Fruit fly (Drosophila melanogaster) whole organism, embryonic: ENCODE measurements around the gene CanB.

Experiments used
- Bdp1 ChIP-seq: fragments of 200-800 bp; sonication (Bioruptor generic); optimal IDR thresholded peaks from 3 replicates; lab custom pipeline; 2016; ENCODE audit warnings: missing biosample characterization, missing genetic modification characterization
- Bteb2 ChIP-seq: fragments of 200-800 bp; sonication (Bioruptor generic); optimal IDR thresholded peaks from 2 replicates; lab custom pipeline; 2016; ENCODE audit warnings: missing biosample characterization, missing genetic modification characterization
- CG10209 ChIP-seq: fragments of 200-800 bp; sonication (Bioruptor generic); optimal IDR thresholded peaks from 3 replicates; lab custom pipeline; 2017; ENCODE audit warnings: missing biosample characterization, mild to moderate bottlenecking, missing genetic modification characterization, missing genetic modification reagents
- CG10366 ChIP-seq: fragments of 200-800 bp; sonication (Bioruptor generic); IDR thresholded peaks from 2 replicates; pipeline ENCODE4 v1.3.6; 2022; ENCODE audit warnings: missing biosample characterization, missing genetic modification characterization
- CG11247 ChIP-seq: fragments of 200-800 bp; sonication (Bioruptor generic); IDR thresholded peaks from 2 replicates; pipeline ENCODE4 v1.3.6; 2022; ENCODE audit warnings: missing biosample characterization, missing genetic modification characterization
- CG11504 ChIP-seq: fragments of 200-800 bp; sonication (Bioruptor generic); optimal IDR thresholded peaks from 3 replicates; lab custom pipeline; 2019; ENCODE audit warnings: missing biosample characterization, mild to moderate bottlenecking, missing genetic modification characterization, moderate library complexity
- CG12659 ChIP-seq: fragments of 200-800 bp; sonication (Bioruptor generic); optimal IDR thresholded peaks from 3 replicates; lab custom pipeline; 2017; ENCODE audit warnings: mild to moderate bottlenecking, missing biosample characterization, missing genetic modification reagents, missing genetic modification characterization
- CG12769 ChIP-seq: fragments of 200-800 bp; sonication (Bioruptor generic); optimal IDR thresholded peaks from 2 replicates; lab custom pipeline; 2019; ENCODE audit warnings: missing biosample characterization, mild to moderate bottlenecking, missing genetic modification characterization, moderate library complexity
- CG13624 ChIP-seq: fragments of 200-800 bp; sonication (Bioruptor generic); optimal IDR thresholded peaks from 2 replicates; lab custom pipeline; 2016; ENCODE audit warnings: missing biosample characterization, missing genetic modification characterization
- CG31441 ChIP-seq: fragments of 200-800 bp; sonication (Bioruptor generic); IDR thresholded peaks from 2 replicates; pipeline ENCODE4 v1.3.6; 2022; ENCODE audit warnings: missing biosample characterization, missing genetic modification characterization
- CG33557 ChIP-seq: fragments of 200-800 bp; sonication (Bioruptor generic); optimal IDR thresholded peaks from 2 replicates; lab custom pipeline; 2019; ENCODE audit warnings: missing biosample characterization, mild to moderate bottlenecking, missing genetic modification characterization, moderate library complexity
- CG34376 ChIP-seq: fragments of 200-800 bp; sonication (Bioruptor generic); optimal IDR thresholded peaks from 2 replicates; lab custom pipeline; 2018; ENCODE audit warnings: missing biosample characterization, mild to moderate bottlenecking, missing genetic modification characterization
- CG5180 ChIP-seq: fragments of 200-800 bp; sonication (Bioruptor generic); optimal IDR thresholded peaks from 3 replicates; lab custom pipeline; 2017; ENCODE audit warnings: missing biosample characterization, missing genetic modification characterization, mild to moderate bottlenecking, moderate library complexity, missing genetic modification reagents
- CG5245 ChIP-seq: fragments of 200-800 bp; sonication (Bioruptor generic); optimal IDR thresholded peaks from 3 replicates; lab custom pipeline; 2016; ENCODE audit warnings: missing biosample characterization, missing genetic modification characterization
- CG5953 ChIP-seq: fragments of 200-800 bp; sonication (Bioruptor generic); IDR thresholded peaks from 2 replicates; pipeline ENCODE4 v1.3.6; 2022; ENCODE audit warnings: missing biosample characterization, missing genetic modification characterization
- CG6683 ChIP-seq: fragments of 200-800 bp; sonication (Bioruptor generic); optimal IDR thresholded peaks from 2 replicates; lab custom pipeline; 2017; ENCODE audit warnings: missing biosample characterization, mild to moderate bottlenecking, missing genetic modification characterization, missing genetic modification reagents
- CG8089 ChIP-seq: fragments of 200-800 bp; sonication (Bioruptor generic); optimal IDR thresholded peaks from 3 replicates; lab custom pipeline; 2016; ENCODE audit warnings: missing biosample characterization, missing genetic modification characterization
- CG8478 ChIP-seq: fragments of >200 bp; optimal IDR thresholded peaks from 2 replicates; lab custom pipeline; 2018
- CG9876 ChIP-seq: fragments of 200-800 bp; sonication (Bioruptor generic); optimal IDR thresholded peaks from 2 replicates; lab custom pipeline; 2016; ENCODE audit warnings: missing biosample characterization, missing genetic modification characterization
- Camta ChIP-seq: fragments of 200-800 bp; sonication (Bioruptor generic); optimal IDR thresholded peaks from 2 replicates; lab custom pipeline; 2016; ENCODE audit warnings: missing biosample characterization, missing genetic modification characterization
- CrebB ChIP-seq: fragments of 200-800 bp; sonication (Bioruptor generic); optimal IDR thresholded peaks from 3 replicates; lab custom pipeline; 2018; ENCODE audit warnings: missing biosample characterization, mild to moderate bottlenecking, missing genetic modification characterization
- Dek ChIP-seq: fragments of 200-800 bp; sonication (Bioruptor generic); optimal IDR thresholded peaks from 3 replicates; lab custom pipeline; 2019; ENCODE audit warnings: missing biosample characterization, mild to moderate bottlenecking, missing genetic modification characterization, moderate library complexity
- Dfd ChIP-seq, 2 experiments: fragments of >200 bp; optimal IDR thresholded peaks; 2 replicates each; lab custom pipeline; 2017; ENCODE audit warnings: missing biosample characterization in 2 of 2, missing genetic modification characterization in 2 of 2
- HLH4C ChIP-seq: fragments of 200-800 bp; sonication (Bioruptor generic); IDR thresholded peaks from 3 replicates; pipeline ENCODE4 v1.3.6; 2022; ENCODE audit warnings: missing biosample characterization, missing genetic modification characterization; ENCODE audit not compliant: partially characterized antibody
- HLH54F ChIP-seq: fragments of 200-800 bp; sonication (Bioruptor generic); optimal IDR thresholded peaks from 3 replicates; lab custom pipeline; 2016; ENCODE audit warnings: missing biosample characterization, missing genetic modification characterization
- Hr39 ChIP-seq: fragments of >200 bp; optimal IDR thresholded peaks from 2 replicates; lab custom pipeline; 2017
- MBD-R2 ChIP-seq: fragments of 200-800 bp; sonication (Bioruptor generic); IDR thresholded peaks from 2 replicates; pipeline ENCODE4 v1.3.6; 2022; ENCODE audit warnings: missing biosample characterization, missing genetic modification characterization
- Med ChIP-seq: fragments of 200-800 bp; sonication (Bioruptor generic); peaks from one replicate; lab custom pipeline; 2016; ENCODE audit warnings: missing biosample characterization, missing genetic modification characterization, mild to moderate bottlenecking, inconsistent platforms, moderate library complexity
- Meics ChIP-seq: fragments of 200-800 bp; sonication (Bioruptor generic); optimal IDR thresholded peaks from 2 replicates; lab custom pipeline; 2017; ENCODE audit warnings: missing biosample characterization, mild to moderate bottlenecking, missing genetic modification characterization
- NK7.1 ChIP-seq: fragments of 200-800 bp; sonication (Bioruptor generic); optimal IDR thresholded peaks from 3 replicates; lab custom pipeline; 2016; ENCODE audit warnings: missing biosample characterization, missing genetic modification characterization
- Oaz ChIP-seq: fragments of 200-800 bp; sonication (Bioruptor generic); IDR thresholded peaks from 2 replicates; pipeline ENCODE4 v1.3.6; 2022; ENCODE audit warnings: missing biosample characterization, missing genetic modification characterization
- Sry-β ChIP-seq: fragments of 200-800 bp; sonication (Bioruptor generic); optimal IDR thresholded peaks from 2 replicates; lab custom pipeline; 2018; ENCODE audit warnings: missing biosample characterization, mild to moderate bottlenecking, missing genetic modification characterization, moderate library complexity
- cas ChIP-seq: fragments of 200-800 bp; sonication (Bioruptor generic); IDR thresholded peaks from 2 replicates; pipeline ENCODE4 v1.3.6; 2022; ENCODE audit warnings: missing biosample characterization, missing genetic modification characterization
- ci ChIP-seq: fragments of 200-800 bp; sonication (Bioruptor generic); IDR thresholded peaks from 3 replicates; pipeline ENCODE4 v1.3.6; 2022; ENCODE audit warnings: missing biosample characterization, missing genetic modification characterization
- en ChIP-seq: fragments of 200-800 bp; sonication (Bioruptor generic); optimal IDR thresholded peaks from 2 replicates; lab custom pipeline; 2016; ENCODE audit warnings: missing biosample characterization, missing genetic modification characterization
- fd3F ChIP-seq: fragments of 200-800 bp; sonication (Bioruptor generic); optimal IDR thresholded peaks from 2 replicates; lab custom pipeline; 2018; ENCODE audit warnings: missing biosample characterization, mild to moderate bottlenecking, missing genetic modification characterization, moderate library complexity
- fd64A ChIP-seq: fragments of 200-800 bp; sonication (Bioruptor generic); optimal IDR thresholded peaks from 3 replicates; lab custom pipeline; 2018; ENCODE audit warnings: missing biosample characterization, mild to moderate bottlenecking, missing genetic modification characterization
- gro ChIP-seq: fragments of 200-800 bp; sonication (Bioruptor generic); optimal IDR thresholded peaks from 2 replicates; lab custom pipeline; 2016; ENCODE audit warnings: missing biosample characterization, missing genetic modification characterization
- gsb ChIP-seq: fragments of 200-800 bp; sonication (Bioruptor generic); IDR thresholded peaks from 2 replicates; pipeline ENCODE4 v1.3.6; 2022; ENCODE audit warnings: missing biosample characterization, missing genetic modification characterization
- ind ChIP-seq: fragments of 200-800 bp; sonication (Bioruptor generic); optimal IDR thresholded peaks from 3 replicates; lab custom pipeline; 2016; ENCODE audit warnings: missing biosample characterization, missing genetic modification characterization
- knrl ChIP-seq: fragments of 200-800 bp; sonication (Bioruptor generic); IDR thresholded peaks from 3 replicates; pipeline ENCODE4 v1.3.6; 2022; ENCODE audit warnings: missing biosample characterization, missing genetic modification characterization; ENCODE audit not compliant: partially characterized antibody
- lbe ChIP-seq: fragments of 200-800 bp; sonication (Bioruptor generic); optimal IDR thresholded peaks from 2 replicates; lab custom pipeline; 2016; ENCODE audit warnings: missing biosample characterization, mild to moderate bottlenecking, missing genetic modification characterization
- nerfin-1 ChIP-seq: fragments of 200-800 bp; sonication (Bioruptor generic); optimal IDR thresholded peaks from 3 replicates; lab custom pipeline; 2019; ENCODE audit warnings: missing biosample characterization, mild to moderate bottlenecking, missing genetic modification characterization, moderate library complexity
- pzg ChIP-seq: fragments of 200-800 bp; sonication (Bioruptor generic); optimal IDR thresholded peaks from 3 replicates; lab custom pipeline; 2018; ENCODE audit warnings: missing biosample characterization, mild to moderate bottlenecking, missing genetic modification characterization, moderate library complexity
- slp2 ChIP-seq: fragments of 200-800 bp; sonication (Bioruptor generic); optimal IDR thresholded peaks from 2 replicates; lab custom pipeline; 2016; ENCODE audit warnings: missing biosample characterization, missing genetic modification characterization
- sob ChIP-seq: fragments of 200-800 bp; sonication (Bioruptor generic); IDR thresholded peaks from 2 replicates; pipeline ENCODE4 v1.3.6; 2022; ENCODE audit warnings: missing biosample characterization, missing genetic modification characterization
- ssp ChIP-seq: fragments of 200-800 bp; sonication (Bioruptor generic); IDR thresholded peaks from 2 replicates; pipeline ENCODE4 v1.3.6; 2022; ENCODE audit warnings: missing biosample characterization, missing genetic modification characterization
- stwl ChIP-seq: fragments of 200-800 bp; sonication (Bioruptor generic); optimal IDR thresholded peaks from 3 replicates; lab custom pipeline; 2018; ENCODE audit warnings: missing biosample characterization, mild to moderate bottlenecking, missing genetic modification characterization, moderate library complexity
- twi ChIP-seq: fragments of 200-800 bp; optimal IDR thresholded peaks from 2 replicates; lab custom pipeline; 2019; ENCODE audit warnings: missing biosample characterization, mild to moderate bottlenecking, missing genetic modification characterization, moderate library complexity
- wor ChIP-seq: fragments of 200-800 bp; sonication (Bioruptor generic); IDR thresholded peaks from 2 replicates; pipeline ENCODE4 v1.3.6; 2022; ENCODE audit warnings: missing biosample characterization, missing genetic modification characterization
- z ChIP-seq: fragments of 200-800 bp; sonication (Bioruptor generic); IDR thresholded peaks from 3 replicates; pipeline ENCODE4 v1.3.6; 2022; ENCODE audit warnings: missing biosample characterization, missing genetic modification characterization
- zfh1 ChIP-seq: fragments of 200-800 bp; sonication (Bioruptor generic); IDR thresholded peaks from 3 replicates; pipeline ENCODE4 v1.3.6; 2022; ENCODE audit warnings: missing biosample characterization, missing genetic modification characterization

Gene CanB

DNA sequence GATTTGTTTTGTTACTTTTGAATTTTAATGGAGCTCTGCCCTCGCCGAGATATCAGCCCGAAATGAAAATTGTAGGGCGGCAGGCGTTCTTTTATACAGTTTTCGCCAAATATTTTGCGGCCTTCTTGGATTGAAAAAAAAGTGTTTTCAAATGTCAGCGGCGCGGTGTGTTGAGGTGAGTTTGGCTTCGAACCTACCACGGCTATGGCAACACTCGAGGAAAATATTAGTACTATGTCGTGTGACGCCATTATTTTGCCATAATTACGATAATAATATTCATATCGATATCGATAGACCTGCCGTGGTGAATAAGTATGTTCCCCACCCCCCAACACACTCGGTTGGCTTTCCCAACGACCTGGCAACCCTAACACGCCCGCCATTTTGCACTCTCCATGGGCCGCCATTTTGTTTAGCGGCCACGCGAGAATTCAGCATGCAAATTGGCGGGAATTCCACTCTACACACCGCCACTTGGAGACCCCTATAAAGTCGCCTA lies 20.4 kb upstream of the CanB start, which contains the start of the genes TrxT and dhd:
Gene TrxT, minus strand, starts transcription at position 51 of the 502 bp plus-strand sequence.
Gene dhd, plus strand, starts transcription at position 334 of the 502 bp plus-strand sequence.
- TF ChIP-seq Meics (GFP tag; lab: Kevin White, UChicago), result peak; percentile 38
- no peak for TF ChIP-seq CG34376 (GFP tag; lab: Kevin White, UChicago)
- no peak for TF ChIP-seq CG8478 (lab: Kevin White, UChicago)
- TF ChIP-seq nerfin-1 (tag; lab: Kevin White, UChicago), result peak; percentile 1
- TF ChIP-seq CG12769, result no peak
- no peak for TF ChIP-seq Dfd (GFP tag; optimal IDR thresholded peaks at IDR 0.05; lab: Kevin White, UChicago)
- peak; percentile 40; the same call in 2 of the 3 replicates for TF ChIP-seq knrl (GFP tag; lab: Robert Waterston, UW)
- TF ChIP-seq Med (GFP tag; lab: Kevin White, UChicago), result peak; percentile 93
- peak; percentile 68 for TF ChIP-seq zfh1 (GFP tag; lab: Robert Waterston, UW)
- peak; percentile 7 for TF ChIP-seq CrebB (tag; lab: Kevin White, UChicago)
- no peak for TF ChIP-seq Sry-β
- no peak for TF ChIP-seq CG9876 (GFP tag; lab: Kevin White, UChicago)
- TF ChIP-seq CG11247 (GFP tag; lab: Robert Waterston, UW), result peak; percentile 36; the same call in 1 of the 2 replicates
- TF ChIP-seq gsb (GFP tag; lab: Robert Waterston, UW), result no peak
- TF ChIP-seq CG12659, result peak; percentile 71
- TF ChIP-seq CG13624 (GFP tag; lab: Kevin White, UChicago), result peak; percentile 45
- TF ChIP-seq MBD-R2 (GFP tag; lab: Robert Waterston, UW), result peak; percentile 70
- no peak for TF ChIP-seq CG31441 (GFP tag; lab: Robert Waterston, UW)
- TF ChIP-seq fd64A, result no peak
- TF ChIP-seq CG5245 (GFP tag; lab: Kevin White, UChicago), result no peak
- peak; percentile 85 for TF ChIP-seq stwl (tag; lab: Kevin White, UChicago)
- no peak for TF ChIP-seq en (GFP tag; lab: Kevin White, UChicago)
- TF ChIP-seq CG10209 (GFP tag; lab: Kevin White, UChicago), result peak; percentile 23
- peak; percentile 3 for TF ChIP-seq Camta (GFP tag; lab: Kevin White, UChicago)
- no peak for TF ChIP-seq CG33557 (GFP tag; lab: Kevin White, UChicago)
- no peak for TF ChIP-seq Bteb2
- no peak for TF ChIP-seq CG6683
- 0 out of 2 replicates have a peak, but pooled peaks have one; percentile 9 for TF ChIP-seq cas (GFP tag; lab: Robert Waterston, UW)
- TF ChIP-seq Oaz (GFP tag; lab: Robert Waterston, UW), result no peak
- TF ChIP-seq lbe (GFP tag; lab: Kevin White, UChicago), result no peak
- peak; percentile 63; the same call in 2 of the 3 replicates for TF ChIP-seq HLH4C (GFP tag; lab: Robert Waterston, UW)
- no peak for TF ChIP-seq fd3F (GFP tag; lab: Kevin White, UChicago)
- peak; percentile 9 for TF ChIP-seq ind (GFP tag; lab: Kevin White, UChicago)
- TF ChIP-seq Bdp1 (GFP tag; lab: Kevin White, UChicago), result no peak
- no peak for TF ChIP-seq z (GFP tag; lab: Robert Waterston, UW)
- no peak for TF ChIP-seq CG8089 (GFP tag; lab: Kevin White, UChicago)
- TF ChIP-seq wor (GFP tag; lab: Robert Waterston, UW), result no peak
- TF ChIP-seq Dek (tag; lab: Kevin White, UChicago), result no peak
- no peak for TF ChIP-seq NK7.1 (GFP tag; lab: Kevin White, UChicago)
- TF ChIP-seq CG11504 (tag; lab: Kevin White, UChicago), result no peak
- no peak; the same call in 1 of the 2 replicates for TF ChIP-seq sob (GFP tag; lab: Robert Waterston, UW)
- 0 out of 2 replicates have a peak, but pooled peaks have one; percentile 18 for TF ChIP-seq CG10366 (GFP tag; lab: Robert Waterston, UW)
- peak; percentile 64; the same call in 2 of the 3 replicates for TF ChIP-seq ci
- peak; percentile 9 for TF ChIP-seq slp2 (GFP tag; lab: Kevin White, UChicago)
- no peak for TF ChIP-seq CG5953 (GFP tag; lab: Robert Waterston, UW)
- TF ChIP-seq HLH54F (GFP tag; lab: Kevin White, UChicago), result no peak
- no peak for TF ChIP-seq twi (tag; lab: Kevin White, UChicago)
- TF ChIP-seq pzg, result peak; percentile 69
- TF ChIP-seq gro, result no peak
- TF ChIP-seq CG5180, result no peak
- no peak for TF ChIP-seq Hr39 (lab: Kevin White, UChicago)
- peak; percentile 21; the same call in 1 of the 2 replicates for TF ChIP-seq ssp
